Fruit fly (Drosophila melanogaster) whole organism, embryonic: Measurements from ENCODE around the gene Bcs1.

ENCODE experiments used
- Adf1 ChIP-seq: fragments of 200-800 bp; sonication (Bioruptor generic); IDR thresholded peaks from 2 replicates; pipeline ENCODE4 v1.3.6; 2022; ENCODE audit warnings: missing biosample characterization, missing genetic modification characterization
- Aef1 ChIP-seq: fragments of 200-800 bp; sonication (Bioruptor generic); IDR thresholded peaks from 3 replicates; pipeline ENCODE4 v1.3.6; 2022; ENCODE audit warnings: missing biosample characterization, missing genetic modification characterization
- Atf-2 ChIP-seq: fragments of 200-800 bp; sonication (Bioruptor generic); optimal IDR thresholded peaks from 2 replicates; lab custom pipeline; 2016; ENCODE audit warnings: missing biosample characterization, missing genetic modification characterization
- BEAF-32 ChIP-seq: fragments of 200-800 bp; sonication (Bioruptor generic); optimal IDR thresholded peaks from 3 replicates; lab custom pipeline; 2017; ENCODE audit warnings: missing biosample characterization, missing genetic modification characterization, mild to moderate bottlenecking, moderate library complexity, missing genetic modification reagents
- CG10147 ChIP-seq: fragments of 200-800 bp; sonication (Bioruptor generic); optimal IDR thresholded peaks from 2 replicates; lab custom pipeline; 2019; ENCODE audit warnings: missing biosample characterization, mild to moderate bottlenecking, missing genetic modification characterization, moderate library complexity
- CG10267 ChIP-seq: fragments of 200-800 bp; sonication (Bioruptor generic); optimal IDR thresholded peaks from 2 replicates; lab custom pipeline; 2018; ENCODE audit warnings: missing biosample characterization, mild to moderate bottlenecking, missing genetic modification characterization, moderate library complexity
- CG10274 ChIP-seq: fragments of 200-800 bp; sonication (Bioruptor generic); optimal IDR thresholded peaks from 3 replicates; lab custom pipeline; 2017; ENCODE audit warnings: missing biosample characterization, mild to moderate bottlenecking, missing genetic modification characterization
- CG10431 ChIP-seq: fragments of 200-800 bp; sonication (Bioruptor generic); optimal IDR thresholded peaks from 3 replicates; lab custom pipeline; 2018; ENCODE audit warnings: missing biosample characterization, mild to moderate bottlenecking, missing genetic modification characterization
- CG12104 ChIP-seq: fragments of 200-800 bp; sonication (Bioruptor generic); optimal IDR thresholded peaks from 3 replicates; lab custom pipeline; 2016; ENCODE audit warnings: missing biosample characterization, missing genetic modification characterization
- CG12236 ChIP-seq: fragments of 200-800 bp; sonication (Bioruptor generic); optimal IDR thresholded peaks from 2 replicates; lab custom pipeline; 2016; ENCODE audit warnings: missing biosample characterization, missing genetic modification characterization
- CG13894 ChIP-seq: fragments of 200-800 bp; sonication (Bioruptor generic); optimal IDR thresholded peaks from 3 replicates; lab custom pipeline; 2018; ENCODE audit warnings: missing biosample characterization, mild to moderate bottlenecking, missing genetic modification characterization, moderate library complexity
- CG14014 ChIP-seq: fragments of 200-800 bp; sonication (Bioruptor generic); IDR thresholded peaks from 2 replicates; pipeline ENCODE4 v1.3.6; 2022; ENCODE audit warnings: missing biosample characterization, missing genetic modification characterization
- CG18764 ChIP-seq: fragments of 200-800 bp; sonication (Bioruptor generic); optimal IDR thresholded peaks from 3 replicates; lab custom pipeline; 2016; ENCODE audit warnings: missing biosample characterization, missing genetic modification characterization
- CG2712 ChIP-seq: fragments of 200-800 bp; optimal IDR thresholded peaks from 3 replicates; lab custom pipeline; 2019; ENCODE audit warnings: missing biosample characterization, mild to moderate bottlenecking, missing genetic modification characterization, moderate library complexity
- CG3281 ChIP-seq: fragments of 200-800 bp; sonication (Bioruptor generic); optimal IDR thresholded peaks from 3 replicates; lab custom pipeline; 2017; ENCODE audit warnings: missing biosample characterization, mild to moderate bottlenecking, missing genetic modification characterization
- CG34376 ChIP-seq: fragments of 200-800 bp; sonication (Bioruptor generic); optimal IDR thresholded peaks from 2 replicates; lab custom pipeline; 2018; ENCODE audit warnings: missing biosample characterization, mild to moderate bottlenecking, missing genetic modification characterization
- CG3726 ChIP-seq: fragments of 200-800 bp; sonication (Bioruptor generic); IDR thresholded peaks from 3 replicates; pipeline ENCODE4, ENCODE4 v1.3.6; 2022; ENCODE audit warnings: missing biosample characterization, missing genetic modification characterization
- CG5180 ChIP-seq: fragments of 200-800 bp; sonication (Bioruptor generic); optimal IDR thresholded peaks from 3 replicates; lab custom pipeline; 2017; ENCODE audit warnings: missing biosample characterization, missing genetic modification characterization, mild to moderate bottlenecking, moderate library complexity, missing genetic modification reagents
- CG6175 ChIP-seq: fragments of 200-800 bp; sonication (Bioruptor generic); IDR thresholded peaks from 3 replicates; pipeline ENCODE4 v1.3.6; 2022; ENCODE audit warnings: missing biosample characterization, missing genetic modification characterization
- CG6272 ChIP-seq: fragments of 200-800 bp; sonication (Bioruptor generic); IDR thresholded peaks from 2 replicates; pipeline ENCODE4 v1.3.6; 2022; ENCODE audit warnings: missing biosample characterization, missing genetic modification characterization
- CG7786 ChIP-seq: fragments of 200-800 bp; sonication (Bioruptor generic); optimal IDR thresholded peaks from 2 replicates; lab custom pipeline; 2016; ENCODE audit warnings: missing biosample characterization, missing genetic modification characterization
- CG9215 ChIP-seq: fragments of 200-800 bp; sonication (Bioruptor generic); IDR thresholded peaks from 2 replicates; pipeline ENCODE4 v1.3.6; 2022; ENCODE audit warnings: missing biosample characterization, missing genetic modification characterization
- CHES-1-like ChIP-seq: fragments of 200-800 bp; sonication (Bioruptor generic); optimal IDR thresholded peaks from 2 replicates; lab custom pipeline; 2016; ENCODE audit warnings: missing biosample characterization, missing genetic modification characterization
- D ChIP-seq, 2 experiments: fragments of 200-800 bp in 1 of 2; fragments of >200 bp in 1 of 2; sonication (Bioruptor generic) in 1 of 2; optimal IDR thresholded peaks; 2 replicates in 1 of 2; 3 replicates in 1 of 2; lab custom pipeline; 2017; ENCODE audit warnings: mild to moderate bottlenecking in 1 of 2, missing biosample characterization in 1 of 2, missing genetic modification characterization in 1 of 2, missing genetic modification reagents in 1 of 2
- Elba2 ChIP-seq: fragments of 200-800 bp; sonication (Bioruptor generic); optimal IDR thresholded peaks from 3 replicates; lab custom pipeline; 2016; ENCODE audit warnings: missing biosample characterization, missing genetic modification characterization
- Fer1 ChIP-seq: fragments of 200-800 bp; sonication (Bioruptor generic); optimal IDR thresholded peaks from 2 replicates; lab custom pipeline; 2017; ENCODE audit warnings: missing biosample characterization, mild to moderate bottlenecking, missing genetic modification characterization
- Lhr ChIP-seq: fragments of 200-800 bp; sonication (Bioruptor generic); optimal IDR thresholded peaks from 3 replicates; lab custom pipeline; 2017; ENCODE audit warnings: mild to moderate bottlenecking, missing biosample characterization, missing genetic modification reagents, missing genetic modification characterization
- MESR4 ChIP-seq: fragments of 200-800 bp; sonication (Bioruptor generic); optimal IDR thresholded peaks from 2 replicates; lab custom pipeline; 2018; ENCODE audit warnings: missing biosample characterization, mild to moderate bottlenecking, missing genetic modification characterization, moderate library complexity
- Mes4 ChIP-seq: fragments of 200-800 bp; sonication (Bioruptor generic); optimal IDR thresholded peaks from 2 replicates; lab custom pipeline; 2016; ENCODE audit warnings: missing biosample characterization, missing genetic modification characterization
- NC2β ChIP-seq: fragments of 200-800 bp; sonication (Bioruptor generic); optimal IDR thresholded peaks from 2 replicates; lab custom pipeline; 2016; ENCODE audit warnings: missing biosample characterization, missing genetic modification characterization
- Oli ChIP-seq: fragments of 200-800 bp; sonication (Bioruptor generic); optimal IDR thresholded peaks from 2 replicates; lab custom pipeline; 2018; ENCODE audit warnings: missing biosample characterization, mild to moderate bottlenecking, missing genetic modification characterization, moderate library complexity
- Sox100B ChIP-seq: fragments of 200-800 bp; sonication (Bioruptor generic); optimal IDR thresholded peaks from 3 replicates; lab custom pipeline; 2018; ENCODE audit warnings: missing biosample characterization, mild to moderate bottlenecking, missing genetic modification characterization
- az2 ChIP-seq: fragments of 200-800 bp; sonication (Bioruptor generic); optimal IDR thresholded peaks from 3 replicates; lab custom pipeline; 2016; ENCODE audit warnings: missing biosample characterization, missing genetic modification characterization
- bsh ChIP-seq, 2 experiments: fragments of 200-800 bp; sonication (Bioruptor generic); optimal IDR thresholded peaks; 2 replicates each; lab custom pipeline; 2017 to 2018; ENCODE audit warnings: mild to moderate bottlenecking in 2 of 2, missing biosample characterization in 2 of 2, missing genetic modification characterization in 2 of 2, moderate library complexity in 1 of 2
- chinmo ChIP-seq: fragments of 200-800 bp; sonication (Bioruptor generic); IDR thresholded peaks from 4 replicates; pipeline ENCODE4 v1.3.6; 2022; ENCODE audit warnings: missing biosample characterization, missing genetic modification characterization; ENCODE audit not compliant: partially characterized antibody
- eve ChIP-seq, 2 experiments: fragments of >200 bp; optimal IDR thresholded peaks; 2 replicates each; lab custom pipeline; 2017; ENCODE audit warnings: missing biosample characterization in 2 of 2, missing genetic modification characterization in 2 of 2
- ftz-f1 ChIP-seq: fragments of 200-800 bp; sonication (Bioruptor generic); optimal IDR thresholded peaks from 2 replicates; lab custom pipeline; 2016; ENCODE audit warnings: missing biosample characterization, missing genetic modification characterization
- gcm ChIP-seq: fragments of 200-800 bp; sonication (Bioruptor generic); optimal IDR thresholded peaks from 2 replicates; lab custom pipeline; 2019; ENCODE audit warnings: missing biosample characterization, mild to moderate bottlenecking, missing genetic modification characterization, moderate library complexity
- ken ChIP-seq: fragments of 200-800 bp; sonication (Bioruptor generic); IDR thresholded peaks from 3 replicates; pipeline ENCODE4 v1.3.6; 2022; ENCODE audit warnings: missing biosample characterization, missing genetic modification characterization
- pros ChIP-seq: fragments of 200-800 bp; sonication (Bioruptor generic); optimal IDR thresholded peaks from 3 replicates; lab custom pipeline; 2019; ENCODE audit warnings: missing biosample characterization, mild to moderate bottlenecking, missing genetic modification characterization, moderate library complexity
- row ChIP-seq: fragments of 200-800 bp; sonication (Bioruptor generic); IDR thresholded peaks from 3 replicates; pipeline ENCODE4 v1.3.6; 2022; ENCODE audit warnings: missing biosample characterization, missing genetic modification characterization
- schlank ChIP-seq: fragments of 200-800 bp; sonication (Bioruptor generic); optimal IDR thresholded peaks from 2 replicates; lab custom pipeline; 2018; ENCODE audit warnings: missing biosample characterization, mild to moderate bottlenecking, missing genetic modification characterization
- sd ChIP-seq: fragments of 200-800 bp; sonication (Bioruptor generic); optimal IDR thresholded peaks from 3 replicates; lab custom pipeline; 2018; ENCODE audit warnings: missing biosample characterization, mild to moderate bottlenecking, missing genetic modification characterization, moderate library complexity
- shn ChIP-seq: fragments of 200-800 bp; sonication (Bioruptor generic); optimal IDR thresholded peaks from 3 replicates; lab custom pipeline; 2016; ENCODE audit warnings: missing biosample characterization, missing genetic modification characterization
- stwl ChIP-seq: fragments of 200-800 bp; sonication (Bioruptor generic); optimal IDR thresholded peaks from 3 replicates; lab custom pipeline; 2018; ENCODE audit warnings: missing biosample characterization, mild to moderate bottlenecking, missing genetic modification characterization, moderate library complexity
- unc-4 ChIP-seq: fragments of 200-800 bp; sonication (Bioruptor generic); IDR thresholded peaks from 2 replicates; pipeline ENCODE4 v1.3.6; 2022; ENCODE audit warnings: missing biosample characterization, missing genetic modification characterization; ENCODE audit not compliant: partially characterized antibody
- usp ChIP-seq: fragments of >200 bp; optimal IDR thresholded peaks from 2 replicates; lab custom pipeline; 2017; ENCODE audit warnings: missing biosample characterization, missing genetic modification characterization
- wek ChIP-seq: fragments of 200-800 bp; sonication (Bioruptor generic); optimal IDR thresholded peaks from 3 replicates; lab custom pipeline; 2018; ENCODE audit warnings: missing biosample characterization, mild to moderate bottlenecking, missing genetic modification characterization, moderate library complexity

Bcs1 gene

dm6 chr2L:10260750-10261493, 38.5 kb downstream of the Bcs1 start, which contains the start of gene Pten (continued):
- TF ChIP-seq CG10431 (GFP tag; lab: Kevin White, UChicago) (peak; percentile 26), CG3281 (GFP tag; lab: Kevin White, UChicago) (peak; percentile 59), ken (GFP tag; lab: Robert Waterston, UW) (no peak; the same call in 2 of the 3 replicates), row (GFP tag; lab: Robert Waterston, UW) (peak; percentile 87), Mes4 (GFP tag; lab: Kevin White, UChicago) (peak; percentile 57), CG2712 (tag; lab: Kevin White, UChicago) (peak; percentile 83), Elba2 (GFP tag; lab: Kevin White, UChicago) (peak; percentile 12), CG3726 (GFP tag; lab: Robert Waterston, UW) (no peak), MESR4 (GFP tag; lab: Kevin White, UChicago) (peak; percentile 92), CG10147 (peak; percentile 38), CG6272 (GFP tag; lab: Robert Waterston, UW) (no peak), D (optimal IDR thresholded peaks at IDR 0.05; lab: Kevin White, UChicago) (no peak), D (GFP tag; optimal IDR thresholded peaks at IDR 0.05; lab: Kevin White, UChicago) (peak; percentile 65), Atf-2 (GFP tag; lab: Kevin White, UChicago) (peak; percentile 52), chinmo (GFP tag; lab: Robert Waterston, UW) (peak; percentile 85; the same call in 2 of the 4 replicates), Fer1 (GFP tag; lab: Kevin White, UChicago) (peak; percentile 55), bsh (GFP tag; optimal IDR thresholded peaks at IDR 0.05; lab: Kevin White, UChicago) (peak in 1 of 2 experiments; percentile 54), CG18764 (peak; percentile 100), CG10274 (GFP tag; lab: Kevin White, UChicago) (peak; percentile 28), wek (GFP tag; lab: Kevin White, UChicago) (peak; percentile 68), CG13894 (no peak), sd (tag; lab: Kevin White, UChicago) (peak; percentile 4), ftz-f1 (no peak), CG5180 (GFP tag; lab: Kevin White, UChicago) (no peak), usp (GFP tag; lab: Kevin White, UChicago) (no peak), CG12236 (no peak), Oli (no peak), CG12104 (GFP tag; lab: Kevin White, UChicago) (peak; percentile 79), gcm (no peak), CG7786 (peak; percentile 48), CG6175 (GFP tag; lab: Robert Waterston, UW) (no peak), Aef1 (GFP tag; lab: Robert Waterston, UW) (no peak; the same call in 2 of the 3 replicates), CG34376 (GFP tag; lab: Kevin White, UChicago) (peak; percentile 35), BEAF-32 (GFP tag; lab: Kevin White, UChicago) (peak; percentile 88), CG9215 (GFP tag; lab: Robert Waterston, UW) (no peak), stwl (tag; lab: Kevin White, UChicago) (peak; percentile 60), CHES-1-like (peak; percentile 29), Lhr (peak; percentile 39), CG10267 (peak; percentile 76), az2 (peak; percentile 62), CG14014 (GFP tag; lab: Robert Waterston, UW) (peak; percentile 61; the same call in 1 of the 2 replicates), Sox100B (GFP tag; lab: Kevin White, UChicago) (peak; percentile 63), unc-4 (GFP tag; lab: Robert Waterston, UW) (peak; percentile 75), NC2β (peak; percentile 57), shn (GFP tag; lab: Kevin White, UChicago) (peak; percentile 5), eve (GFP tag; optimal IDR thresholded peaks at IDR 0.05; lab: Kevin White, UChicago) (peak in 1 of 2 experiments; percentile 8), pros (GFP tag; lab: Kevin White, UChicago) (no peak), schlank (tag; lab: Kevin White, UChicago) (no peak), Adf1 (GFP tag; lab: Robert Waterston, UW) (no peak)
